Worm (Caenorhabditis elegans) whole organism, L1 larva: ENCODE results near the gene mcm-6.

Experiments
- C16A3.4 ChIP-seq: fragments of 150-350 bp; optimal IDR thresholded peaks from 2 replicates; lab custom pipeline; 2014; ENCODE audit warnings: missing biosample characterization, missing genetic modification characterization
- aha-1 ChIP-seq: fragments of 150-350 bp; optimal IDR thresholded peaks from 2 replicates; lab custom pipeline; 2014; ENCODE audit warnings: missing biosample characterization, missing genetic modification characterization
- alr-1 ChIP-seq: fragments of 200-800 bp; sonication (Bioruptor generic); optimal IDR thresholded peaks from 2 replicates; lab custom pipeline; 2018; ENCODE audit warnings: borderline replicate concordance, mild to moderate bottlenecking, missing genetic modification characterization, missing compliant biosample characterization
- ama-1 ChIP-seq: fragments of 150-350 bp; optimal IDR thresholded peaks from 2 replicates; lab custom pipeline; 2014
- blmp-1 ChIP-seq: fragments of 150-350 bp; optimal IDR thresholded peaks from 2 replicates; lab custom pipeline; 2014; ENCODE audit warnings: missing biosample characterization, missing genetic modification characterization
- ceh-63 ChIP-seq: fragments of 200-800 bp; sonication (Bioruptor generic); optimal IDR thresholded peaks from 2 replicates; lab custom pipeline; 2018; ENCODE audit warnings: mild to moderate bottlenecking, missing genetic modification characterization, missing compliant biosample characterization
- ceh-8 ChIP-seq: fragments of 200-800 bp; sonication (Bioruptor generic); optimal IDR thresholded peaks from 2 replicates; lab custom pipeline; 2018; ENCODE audit warnings: mild to moderate bottlenecking, missing genetic modification characterization, moderate library complexity, missing compliant biosample characterization
- ceh-88 ChIP-seq: fragments of 200-800 bp; sonication (Bioruptor generic); IDR thresholded peaks from 2 replicates; pipeline ENCODE4 v1.3.6; 2022; ENCODE audit warnings: missing genetic modification characterization, missing compliant biosample characterization
- ceh-90 ChIP-seq: sonication (generic microtip); optimal IDR thresholded peaks from 2 replicates; lab custom pipeline; 2016; ENCODE audit warnings: missing genetic modification characterization, missing compliant biosample characterization
- ces-1 ChIP-seq: fragments of 150-350 bp; optimal IDR thresholded peaks from 2 replicates; lab custom pipeline; 2014; ENCODE audit warnings: missing biosample characterization, missing genetic modification reagents, missing genetic modification characterization
- dpl-1 ChIP-seq, 3 experiments: fragments of 150-350 bp in 2 of 3; sonication (generic microtip) in 1 of 3; optimal IDR thresholded peaks; 2 replicates each; lab custom pipeline; 2014 to 2017; ENCODE audit warnings: missing biosample characterization in 3 of 3, missing genetic modification characterization in 3 of 3, missing genetic modification reagents in 3 of 3
- egl-13 ChIP-seq: sonication (generic microtip); optimal IDR thresholded peaks from 2 replicates; lab custom pipeline; 2016; ENCODE audit warnings: missing genotype, missing genetic modification reagents, missing genetic modification characterization, missing compliant biosample characterization
- elt-2 ChIP-seq: sonication (generic microtip); optimal IDR thresholded peaks from 2 replicates; lab custom pipeline; 2016; ENCODE audit warnings: missing genetic modification characterization, mild to moderate bottlenecking, inconsistent platforms, missing compliant biosample characterization, missing genetic modification reagents
- ets-5 ChIP-seq: fragments of 200-800 bp; sonication (Bioruptor generic); IDR thresholded peaks from 2 replicates; pipeline ENCODE4 v1.3.6; 2022; ENCODE audit warnings: missing genetic modification characterization, missing compliant biosample characterization
- fkh-10 ChIP-seq: sonication (generic microtip); optimal IDR thresholded peaks from 2 replicates; lab custom pipeline; 2017; ENCODE audit warnings: missing biosample characterization, missing genetic modification reagents, missing genetic modification characterization
- fkh-4 ChIP-seq: sonication (generic microtip); optimal IDR thresholded peaks from 2 replicates; lab custom pipeline; 2016; ENCODE audit warnings: missing compliant biosample characterization, missing genetic modification characterization, borderline replicate concordance
- fkh-8 ChIP-seq: sonication (generic microtip); optimal IDR thresholded peaks from 2 replicates; lab custom pipeline; 2016; ENCODE audit warnings: mild to moderate bottlenecking, missing genetic modification characterization, missing compliant biosample characterization
- grh-1 ChIP-seq: fragments of 200-800 bp; sonication (Bioruptor generic); IDR thresholded peaks from 2 replicates; pipeline ENCODE4 v1.3.6; 2022; ENCODE audit warnings: missing genetic modification reagents, missing genetic modification characterization, missing compliant biosample characterization
- hlh-4 ChIP-seq: sonication (generic microtip); optimal IDR thresholded peaks from 2 replicates; lab custom pipeline; 2016; ENCODE audit warnings: mild to moderate bottlenecking, missing genetic modification characterization, missing compliant biosample characterization
- irx-1 ChIP-seq: sonication (generic microtip); optimal IDR thresholded peaks from 2 replicates; lab custom pipeline; 2016; ENCODE audit warnings: missing genetic modification characterization, missing compliant biosample characterization
- isw-1 ChIP-seq: fragments of 200-800 bp; sonication (Bioruptor generic); IDR thresholded peaks from 2 replicates; pipeline ENCODE4 v1.3.6; 2022; ENCODE audit warnings: missing genetic modification characterization, missing compliant biosample characterization
- lin-15B ChIP-seq: fragments of 150-350 bp; sonication (generic microtip); optimal IDR thresholded peaks from 3 replicates; lab custom pipeline; 2014; ENCODE audit warnings: missing biosample characterization, missing genetic modification characterization
- lin-35 ChIP-seq, 2 experiments: fragments of 150-350 bp; optimal IDR thresholded peaks; 2 replicates each; lab custom pipeline; 2014; ENCODE audit warnings: missing biosample characterization in 2 of 2, missing genetic modification characterization in 2 of 2, missing genetic modification reagents in 2 of 2
- lir-3 ChIP-seq: sonication (generic microtip); optimal IDR thresholded peaks from 2 replicates; lab custom pipeline; 2016; ENCODE audit warnings: mild to moderate bottlenecking, missing genetic modification characterization, moderate library complexity, missing compliant biosample characterization; ENCODE audit not compliant: poor library complexity
- mab-9 ChIP-seq: fragments of 200-800 bp; sonication (Bioruptor generic); IDR thresholded peaks from 2 replicates; pipeline ENCODE4 v1.3.6; 2022; ENCODE audit warnings: missing genetic modification reagents, missing genetic modification characterization, missing compliant biosample characterization
- mep-1 ChIP-seq: fragments of 150-350 bp; optimal IDR thresholded peaks from 2 replicates; lab custom pipeline; 2014; ENCODE audit warnings: missing biosample characterization, missing genetic modification characterization
- nhr-11 ChIP-seq: fragments of 150-350 bp; optimal IDR thresholded peaks from 2 replicates; lab custom pipeline; 2014; ENCODE audit warnings: missing biosample characterization, missing genetic modification characterization
- nhr-12 ChIP-seq: sonication (generic microtip); optimal IDR thresholded peaks from 2 replicates; lab custom pipeline; 2017; ENCODE audit warnings: missing biosample characterization, missing genetic modification characterization
- nhr-28 ChIP-seq: fragments of 150-350 bp; optimal IDR thresholded peaks from 2 replicates; lab custom pipeline; 2014; ENCODE audit warnings: missing biosample characterization, missing genetic modification characterization
- nhr-47 ChIP-seq: sonication (generic microtip); optimal IDR thresholded peaks from 2 replicates; lab custom pipeline; 2016; ENCODE audit warnings: mild to moderate bottlenecking, missing genetic modification characterization, moderate library complexity, missing compliant biosample characterization
- nhr-71 ChIP-seq: sonication (generic microtip); optimal IDR thresholded peaks from 2 replicates; lab custom pipeline; 2016; ENCODE audit warnings: mild to moderate bottlenecking, missing genetic modification characterization, moderate library complexity, missing compliant biosample characterization
- nhr-76 ChIP-seq: sonication (generic microtip); optimal IDR thresholded peaks from 2 replicates; lab custom pipeline; 2017; ENCODE audit warnings: missing biosample characterization, missing genetic modification characterization
- nhr-77 ChIP-seq: fragments of 150-350 bp; optimal IDR thresholded peaks from 2 replicates; lab custom pipeline; 2014; ENCODE audit warnings: missing biosample characterization, missing genetic modification characterization
- nhr-84 ChIP-seq: sonication (generic microtip); optimal IDR thresholded peaks from 2 replicates; lab custom pipeline; 2017; ENCODE audit warnings: missing biosample characterization, missing genetic modification characterization
- pag-3 ChIP-seq: sonication (generic microtip); optimal IDR thresholded peaks from 2 replicates; lab custom pipeline; 2017; ENCODE audit warnings: missing genetic modification characterization, mild to moderate bottlenecking, missing compliant biosample characterization, antibody characterized with exemption, borderline replicate concordance; ENCODE audit not compliant: insufficient read depth
- skn-1 ChIP-seq: fragments of 150-350 bp; optimal IDR thresholded peaks from 2 replicates; lab custom pipeline; 2014; ENCODE audit warnings: missing biosample characterization, missing genetic modification characterization
- snpc-4 ChIP-seq: fragments of 150-350 bp; optimal IDR thresholded peaks from 2 replicates; lab custom pipeline; 2014; ENCODE audit warnings: missing biosample characterization, missing genetic modification characterization
- snu-23 ChIP-seq: sonication (generic microtip); optimal IDR thresholded peaks from 2 replicates; lab custom pipeline; 2016; ENCODE audit warnings: missing genetic modification characterization, missing compliant biosample characterization
- sup-37 ChIP-seq: fragments of 200-800 bp; sonication (Bioruptor generic); optimal IDR thresholded peaks from 2 replicates; lab custom pipeline; 2018; ENCODE audit warnings: mild to moderate bottlenecking, missing genetic modification characterization, missing compliant biosample characterization
- unc-130 ChIP-seq: fragments of 150-350 bp; optimal IDR thresholded peaks from 2 replicates; lab custom pipeline; 2017; ENCODE audit warnings: missing biosample characterization, missing genetic modification characterization, inconsistent platforms
- unc-30 ChIP-seq: sonication (generic microtip); optimal IDR thresholded peaks from 2 replicates; lab custom pipeline; 2017; ENCODE audit warnings: missing biosample characterization, missing genetic modification characterization
- unc-86 ChIP-seq: sonication (generic microtip); optimal IDR thresholded peaks from 2 replicates; lab custom pipeline; 2016; ENCODE audit warnings: missing genetic modification characterization, missing compliant biosample characterization
- vab-15 ChIP-seq: sonication (generic microtip); optimal IDR thresholded peaks from 2 replicates; lab custom pipeline; 2017; ENCODE audit warnings: missing genotype, mild to moderate bottlenecking, missing genetic modification characterization, missing compliant biosample characterization
- zag-1 ChIP-seq: fragments of 150-350 bp; optimal IDR thresholded peaks from 2 replicates; lab custom pipeline; 2014; ENCODE audit warnings: missing biosample characterization, missing genetic modification characterization
- zip-4 ChIP-seq: fragments of 200-800 bp; sonication (Bioruptor generic); optimal IDR thresholded peaks from 2 replicates; lab custom pipeline; 2018; ENCODE audit warnings: mild to moderate bottlenecking, missing genetic modification characterization, moderate library complexity, missing compliant biosample characterization
- ztf-11 ChIP-seq, 2 experiments: sonication (generic microtip); optimal IDR thresholded peaks; 2 replicates each; lab custom pipeline; 2016 to 2017; ENCODE audit warnings: missing genetic modification characterization in 2 of 2, missing biosample characterization in 1 of 2, missing compliant biosample characterization in 1 of 2

mcm-6 gene

ce11 chrIII:9818763-9819162 lies 24.6 kb downstream of the mcm-6 start, which contains the start of gene panl-3 (continued):
- TF ChIP-seq fkh-4 (no peak), elt-2 (tag; lab: Kevin White, UChicago) (peak; percentile 10), nhr-71 (tag; lab: Kevin White, UChicago) (peak; percentile 81), fkh-8 (tag; lab: Kevin White, UChicago) (peak; percentile 65), nhr-47 (peak; percentile 69), nhr-77 (tag; lab: Kevin White, UChicago) (no peak), egl-13 (tag; lab: Kevin White, UChicago) (no peak), mep-1 (peak; percentile 93), ztf-11 (tag; optimal IDR thresholded peaks at IDR 0.05; lab: Kevin White, UChicago) (no peak), nhr-11 (tag; lab: Kevin White, UChicago) (no peak), lir-3 (no peak), blmp-1 (no peak), ceh-8 (GFP tag; lab: Kevin White, UChicago) (no peak), vab-15 (peak; percentile 65), unc-86 (peak; percentile 35), nhr-28 (tag; lab: Kevin White, UChicago) (no peak), ceh-88 (GFP tag; lab: Robert Waterston, UW) (no peak), nhr-84 (tag; lab: Kevin White, UChicago) (no peak), aha-1 (tag; lab: Kevin White, UChicago) (no peak), grh-1 (no peak), dpl-1 (GFP tag; optimal IDR thresholded peaks at IDR 0.05; lab: Kevin White, UChicago) (peak; percentile 54 to 78 (median 65)), ama-1 (lab: Kevin White, UChicago) (no peak), zag-1 (tag; lab: Kevin White, UChicago) (no peak), isw-1 (GFP tag; lab: Robert Waterston, UW) (no peak), snu-23 (peak; percentile 83), unc-130 (tag; lab: Kevin White, UChicago) (peak; percentile 94), fkh-10 (GFP tag; lab: Kevin White, UChicago) (no peak), unc-30 (tag; lab: Kevin White, UChicago) (no peak), lin-15B (no peak), C16A3.4 (peak; percentile 79), irx-1 (no peak), lin-35 (GFP tag; optimal IDR thresholded peaks at IDR 0.05; lab: Kevin White, UChicago) (peak; percentile 71 to 85), ces-1 (GFP tag; lab: Kevin White, UChicago) (no peak), skn-1 (peak; percentile 30), pag-3 (tag; lab: Kevin White, UChicago) (no peak), hlh-4 (tag; lab: Kevin White, UChicago) (no peak), sup-37 (GFP tag; lab: Kevin White, UChicago) (no peak), alr-1 (tag; lab: Kevin White, UChicago) (no peak), ceh-90 (no peak)

- TF ChIP-seq mab-9 (no peak), nhr-76 (tag; lab: Kevin White, UChicago) (no peak), egl-13 (tag; lab: Kevin White, UChicago) (no peak), nhr-28 (tag; lab: Kevin White, UChicago) (no peak), zip-4 (GFP tag; lab: Kevin White, UChicago) (no peak), ceh-63 (GFP tag; lab: Kevin White, UChicago) (no peak), ets-5 (GFP tag; lab: Robert Waterston, UW) (no peak), ceh-88 (GFP tag; lab: Robert Waterston, UW) (no peak), snpc-4 (tag; lab: Kevin White, UChicago) (no peak), nhr-12 (no peak), unc-130 (tag; lab: Kevin White, UChicago) (no peak), nhr-77 (tag; lab: Kevin White, UChicago) (no peak), isw-1 (GFP tag; lab: Robert Waterston, UW) (no peak), snu-23 (no peak), unc-86 (no peak), elt-2 (tag; lab: Kevin White, UChicago) (no peak)
Observed at ce11 chrIII:9822942-9823341, 28.8 kb downstream of the mcm-6 start, which contains the start of gene arl-5. Gene arl-5 (plus strand): TSS chrIII:9823242.
